Worm (Caenorhabditis elegans): ENCODE measurements around the gene rpl-34.

- TF ChIP-seq sea-1 (GFP tag; conservative IDR thresholded peaks at IDR 0.05) (no peak), ama-1 (optimal IDR thresholded peaks at IDR 0.05) (no peak), tbx-37 (GFP tag; conservative IDR thresholded peaks at IDR 0.05) (no peak), hmbx-1 (tag; optimal IDR thresholded peaks at IDR 0.05) (no peak), B0310.2 (tag; optimal IDR thresholded peaks at IDR 0.05) (no peak)
These were observed 10.5 kb downstream of the rpl-34 start, which contains the start of gene ltah-1.1 for ce11 chrIV:12279340-12279739.
